Worm (Caenorhabditis elegans) whole organism, L1 larva: ENCODE measurements around the gene clec-172.

Experiments
- F16B12.6 ChIP-seq: fragments of 150-350 bp; optimal IDR thresholded peaks from 2 replicates; lab custom pipeline; 2014; ENCODE audit warnings: missing biosample characterization, missing genetic modification characterization
- aha-1 ChIP-seq: fragments of 150-350 bp; optimal IDR thresholded peaks from 2 replicates; lab custom pipeline; 2014; ENCODE audit warnings: missing biosample characterization, missing genetic modification characterization
- aly-2 ChIP-seq: fragments of 150-350 bp; optimal IDR thresholded peaks from 2 replicates; lab custom pipeline; 2014; ENCODE audit warnings: missing biosample characterization, missing genetic modification characterization
- ama-1 ChIP-seq: fragments of 150-350 bp; optimal IDR thresholded peaks from 2 replicates; lab custom pipeline; 2014
- ceh-63 ChIP-seq: fragments of 200-800 bp; sonication (Bioruptor generic); optimal IDR thresholded peaks from 2 replicates; lab custom pipeline; 2018; ENCODE audit warnings: mild to moderate bottlenecking, missing genetic modification characterization, missing compliant biosample characterization
- ceh-8 ChIP-seq: fragments of 200-800 bp; sonication (Bioruptor generic); optimal IDR thresholded peaks from 2 replicates; lab custom pipeline; 2018; ENCODE audit warnings: mild to moderate bottlenecking, missing genetic modification characterization, moderate library complexity, missing compliant biosample characterization
- ceh-90 ChIP-seq: sonication (generic microtip); optimal IDR thresholded peaks from 2 replicates; lab custom pipeline; 2016; ENCODE audit warnings: missing genetic modification characterization, missing compliant biosample characterization
- dpl-1 ChIP-seq, 3 experiments: fragments of 150-350 bp in 2 of 3; sonication (generic microtip) in 1 of 3; optimal IDR thresholded peaks; 2 replicates each; lab custom pipeline; 2014 to 2017; ENCODE audit warnings: missing biosample characterization in 3 of 3, missing genetic modification characterization in 3 of 3, missing genetic modification reagents in 3 of 3
- efl-1 ChIP-seq, 4 experiments: fragments of 150-350 bp; optimal IDR thresholded peaks in 3 of 4; peaks in 1 of 4; 1 replicate in 1 of 4; 2 replicates in 3 of 4; lab custom pipeline; 2014; ENCODE audit warnings: missing biosample characterization in 2 of 4, missing genetic modification characterization in 2 of 4, missing genetic modification reagents in 2 of 4
- egl-13 ChIP-seq: sonication (generic microtip); optimal IDR thresholded peaks from 2 replicates; lab custom pipeline; 2016; ENCODE audit warnings: missing genotype, missing genetic modification reagents, missing genetic modification characterization, missing compliant biosample characterization
- fkh-10 ChIP-seq: sonication (generic microtip); optimal IDR thresholded peaks from 2 replicates; lab custom pipeline; 2017; ENCODE audit warnings: missing biosample characterization, missing genetic modification reagents, missing genetic modification characterization
- fkh-4 ChIP-seq: sonication (generic microtip); optimal IDR thresholded peaks from 2 replicates; lab custom pipeline; 2016; ENCODE audit warnings: missing compliant biosample characterization, missing genetic modification characterization, borderline replicate concordance
- fkh-8 ChIP-seq: sonication (generic microtip); optimal IDR thresholded peaks from 2 replicates; lab custom pipeline; 2016; ENCODE audit warnings: mild to moderate bottlenecking, missing genetic modification characterization, missing compliant biosample characterization
- fos-1 ChIP-seq: fragments of 150-350 bp; optimal IDR thresholded peaks from 2 replicates; lab custom pipeline; 2014; ENCODE audit warnings: missing biosample characterization, missing genetic modification characterization
- hlh-4 ChIP-seq: sonication (generic microtip); optimal IDR thresholded peaks from 2 replicates; lab custom pipeline; 2016; ENCODE audit warnings: mild to moderate bottlenecking, missing genetic modification characterization, missing compliant biosample characterization
- hpl-2 ChIP-seq: fragments of 150-350 bp; optimal IDR thresholded peaks from 2 replicates; lab custom pipeline; 2014; ENCODE audit warnings: missing biosample characterization, missing genetic modification reagents, missing genetic modification characterization
- jun-1 ChIP-seq: fragments of 150-350 bp; optimal IDR thresholded peaks from 2 replicates; lab custom pipeline; 2014; ENCODE audit warnings: missing biosample characterization, missing genetic modification reagents, missing genetic modification characterization
- lin-13 ChIP-seq: fragments of 150-350 bp; optimal IDR thresholded peaks from 2 replicates; lab custom pipeline; 2014; ENCODE audit warnings: missing biosample characterization, missing genetic modification reagents, missing genetic modification characterization
- lin-14 ChIP-seq: fragments of 200-800 bp; sonication (Bioruptor generic); optimal IDR thresholded peaks from 2 replicates; lab custom pipeline; 2018; ENCODE audit warnings: mild to moderate bottlenecking, missing genetic modification characterization, moderate library complexity, missing compliant biosample characterization
- lin-15B ChIP-seq: fragments of 150-350 bp; sonication (generic microtip); optimal IDR thresholded peaks from 3 replicates; lab custom pipeline; 2014; ENCODE audit warnings: missing biosample characterization, missing genetic modification characterization
- lin-35 ChIP-seq, 2 experiments: fragments of 150-350 bp; optimal IDR thresholded peaks; 2 replicates each; lab custom pipeline; 2014; ENCODE audit warnings: missing biosample characterization in 2 of 2, missing genetic modification characterization in 2 of 2, missing genetic modification reagents in 2 of 2
- lsy-2 ChIP-seq, 2 experiments: fragments of 150-350 bp; optimal IDR thresholded peaks; 2 replicates each; lab custom pipeline; 2014; ENCODE audit warnings: missing biosample characterization in 2 of 2, missing genetic modification characterization in 2 of 2
- mab-9 ChIP-seq: fragments of 200-800 bp; sonication (Bioruptor generic); IDR thresholded peaks from 2 replicates; pipeline ENCODE4 v1.3.6; 2022; ENCODE audit warnings: missing genetic modification reagents, missing genetic modification characterization, missing compliant biosample characterization
- mdl-1 ChIP-seq, 2 experiments: fragments of 150-350 bp; optimal IDR thresholded peaks; 2 replicates each; lab custom pipeline; 2014 to 2017; ENCODE audit warnings: missing biosample characterization in 2 of 2, missing genetic modification characterization in 2 of 2, inconsistent platforms in 1 of 2
- nhr-11 ChIP-seq: fragments of 150-350 bp; optimal IDR thresholded peaks from 2 replicates; lab custom pipeline; 2014; ENCODE audit warnings: missing biosample characterization, missing genetic modification characterization
- nhr-47 ChIP-seq: sonication (generic microtip); optimal IDR thresholded peaks from 2 replicates; lab custom pipeline; 2016; ENCODE audit warnings: mild to moderate bottlenecking, missing genetic modification characterization, moderate library complexity, missing compliant biosample characterization
- nhr-76 ChIP-seq: sonication (generic microtip); optimal IDR thresholded peaks from 2 replicates; lab custom pipeline; 2017; ENCODE audit warnings: missing biosample characterization, missing genetic modification characterization
- nhr-85 ChIP-seq: sonication (generic microtip); peaks from one replicate; lab custom pipeline; 2016; ENCODE audit warnings: missing genetic modification characterization, inconsistent platforms, missing compliant biosample characterization
- pax-3 ChIP-seq: fragments of 200-800 bp; sonication (Bioruptor generic); optimal IDR thresholded peaks from 2 replicates; lab custom pipeline; 2018; ENCODE audit warnings: mild to moderate bottlenecking, missing genetic modification characterization, moderate library complexity, missing compliant biosample characterization
- rnt-1 ChIP-seq: sonication (generic microtip); optimal IDR thresholded peaks from 2 replicates; lab custom pipeline; 2016; ENCODE audit warnings: mild to moderate bottlenecking, missing genetic modification characterization, moderate library complexity, missing compliant biosample characterization
- snpc-4 ChIP-seq: fragments of 150-350 bp; optimal IDR thresholded peaks from 2 replicates; lab custom pipeline; 2014; ENCODE audit warnings: missing biosample characterization, missing genetic modification characterization
- sox-4 ChIP-seq: sonication (generic microtip); optimal IDR thresholded peaks from 2 replicates; lab custom pipeline; 2016; ENCODE audit warnings: missing genetic modification characterization, missing compliant biosample characterization
- sup-37 ChIP-seq: fragments of 200-800 bp; sonication (Bioruptor generic); optimal IDR thresholded peaks from 2 replicates; lab custom pipeline; 2018; ENCODE audit warnings: mild to moderate bottlenecking, missing genetic modification characterization, missing compliant biosample characterization
- tlp-1 ChIP-seq: fragments of 150-350 bp; optimal IDR thresholded peaks from 2 replicates; lab custom pipeline; 2014; ENCODE audit warnings: missing biosample characterization, missing genetic modification characterization
- unc-130 ChIP-seq: fragments of 150-350 bp; optimal IDR thresholded peaks from 2 replicates; lab custom pipeline; 2017; ENCODE audit warnings: missing biosample characterization, missing genetic modification characterization, inconsistent platforms
- vab-15 ChIP-seq: sonication (generic microtip); optimal IDR thresholded peaks from 2 replicates; lab custom pipeline; 2017; ENCODE audit warnings: missing genotype, mild to moderate bottlenecking, missing genetic modification characterization, missing compliant biosample characterization
- xbp-1 ChIP-seq: sonication (generic microtip); optimal IDR thresholded peaks from 2 replicates; lab custom pipeline; 2016; ENCODE audit warnings: missing genetic modification characterization, missing compliant biosample characterization
- zag-1 ChIP-seq: fragments of 150-350 bp; optimal IDR thresholded peaks from 2 replicates; lab custom pipeline; 2014; ENCODE audit warnings: missing biosample characterization, missing genetic modification characterization

The clec-172 gene

ce11 chrIV:1478649-1479048 lies 37.8 kb downstream of the clec-172 start:
- TF ChIP-seq lin-13 (GFP tag; lab: Kevin White, UChicago) (no peak), fkh-8 (tag; lab: Kevin White, UChicago) (no peak), ceh-90 (no peak), rnt-1 (tag; lab: Kevin White, UChicago) (no peak), egl-13 (tag; lab: Kevin White, UChicago) (no peak), snpc-4 (tag; lab: Kevin White, UChicago) (no peak), zag-1 (tag; lab: Kevin White, UChicago) (no peak), nhr-85 (tag; lab: Kevin White, UChicago) (no peak), lin-14 (GFP tag; lab: Kevin White, UChicago) (no peak), nhr-11 (tag; lab: Kevin White, UChicago) (no peak), ceh-8 (GFP tag; lab: Kevin White, UChicago) (no peak), ama-1 (lab: Kevin White, UChicago) (no peak), nhr-76 (tag; lab: Kevin White, UChicago) (no peak), fkh-4 (no peak), mdl-1 (tag; optimal IDR thresholded peaks at IDR 0.05; lab: Kevin White, UChicago) (no peak)
- TF ChIP-seq, all 84 proteins: peak for 0

ce11 chrIV:1475009-1475408 lies 41.4 kb downstream of the clec-172 start, which contains the start of gene Y77E11A.12:
TSS of gene Y77E11A.12 (minus strand) at chrIV:1475109.
- TF ChIP-seq lsy-2 (tag; optimal IDR thresholded peaks at IDR 0.05; lab: Kevin White, UChicago) (no peak), unc-130 (tag; lab: Kevin White, UChicago) (no peak), efl-1 (optimal IDR thresholded peaks at IDR 0.05; lab: Kevin White, UChicago) (no peak), efl-1 (GFP tag; optimal IDR thresholded peaks at IDR 0.05 in 1 of 2; lab: Kevin White, UChicago) (peak in 1 of 2 experiments; percentile 21), xbp-1 (tag; lab: Kevin White, UChicago) (no peak), lin-14 (GFP tag; lab: Kevin White, UChicago) (peak; percentile 3), hpl-2 (no peak), ceh-63 (peak; percentile 31), sup-37 (GFP tag; lab: Kevin White, UChicago) (no peak), jun-1 (tag; lab: Kevin White, UChicago) (no peak), fos-1 (no peak), lin-35 (GFP tag; optimal IDR thresholded peaks at IDR 0.05; lab: Kevin White, UChicago) (no peak), aha-1 (tag; lab: Kevin White, UChicago) (no peak)

- TF ChIP-seq dpl-1 (GFP tag; optimal IDR thresholded peaks at IDR 0.05; lab: Kevin White, UChicago) (no peak), F16B12.6 (no peak), unc-130 (tag; lab: Kevin White, UChicago) (no peak), nhr-47 (tag; lab: Kevin White, UChicago) (no peak), lin-15B (no peak), aha-1 (tag; lab: Kevin White, UChicago) (no peak), vab-15 (tag; lab: Kevin White, UChicago) (no peak), tlp-1 (no peak), pax-3 (tag; lab: Kevin White, UChicago) (no peak), mdl-1 (tag; optimal IDR thresholded peaks at IDR 0.05; lab: Kevin White, UChicago) (no peak), hlh-4 (tag; lab: Kevin White, UChicago) (no peak), mab-9 (GFP tag; lab: Robert Waterston, UW) (no peak), aly-2 (tag; lab: Kevin White, UChicago) (no peak)
Observed at ce11 chrIV:1472145-1472544, 44.3 kb downstream of the clec-172 start.

- TF ChIP-seq fkh-10: no peak
- no peak for TF ChIP-seq sox-4 (tag; lab: Kevin White, UChicago)
- no peak for TF ChIP-seq vab-15 (tag; lab: Kevin White, UChicago)
Observed at ce11 chrIV:1470364-1470763, 46.1 kb downstream of the clec-172 start.
